Worm (Caenorhabditis elegans): ENCODE results near the gene adt-2.

DNA sequence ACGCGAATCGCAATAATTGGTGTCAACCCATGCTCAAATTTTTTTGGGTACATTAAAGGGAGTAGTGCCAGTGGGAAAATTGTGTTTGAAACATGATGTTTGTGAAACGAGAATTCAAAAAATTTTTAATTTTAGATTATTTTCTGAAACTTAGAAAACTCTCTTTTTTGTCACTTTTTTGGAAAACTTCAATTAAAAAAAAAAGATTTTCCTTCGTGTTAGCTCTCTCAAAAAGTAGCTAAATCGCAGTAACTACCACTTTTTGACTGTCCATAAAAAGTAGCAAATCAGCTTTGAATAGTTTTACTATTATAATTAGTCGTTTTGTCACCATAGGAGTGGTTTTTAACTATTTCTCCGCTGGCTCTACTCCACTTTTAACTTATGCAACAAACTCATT is 54.4 kb downstream of the adt-2 start:
- TF ChIP-seq elt-1 (tag; optimal IDR thresholded peaks at IDR 0.05) = no peak
- TF ChIP-seq lsy-2 (tag; optimal IDR thresholded peaks at IDR 0.05) = no peak
- TF ChIP-seq unc-62 (GFP tag; optimal IDR thresholded peaks at IDR 0.05) = no peak
- TF ChIP-seq elt-3 (tag; optimal IDR thresholded peaks at IDR 0.05) = no peak
- no peak for TF ChIP-seq blmp-1 (tag; optimal IDR thresholded peaks at IDR 0.05; ENCODE audit: insufficient read depth)
- TF ChIP-seq mab-5 (tag; optimal IDR thresholded peaks at IDR 0.05) = no peak
- TF ChIP-seq nhr-12 (tag; optimal IDR thresholded peaks at IDR 0.05) = no peak
- TF ChIP-seq nhr-237 (tag; optimal IDR thresholded peaks at IDR 0.05) = no peak
- no peak for TF ChIP-seq nhr-25 (tag; optimal IDR thresholded peaks at IDR 0.05)
- no peak for TF ChIP-seq fos-1 (tag; optimal IDR thresholded peaks at IDR 0.05)
- no peak for TF ChIP-seq nhr-6 (tag; optimal IDR thresholded peaks at IDR 0.05)

Measured in whole organism, L2 larva.